Worm (Caenorhabditis elegans): ENCODE measurements around the gene dhcr-24.

dhcr-24 gene

DNA sequence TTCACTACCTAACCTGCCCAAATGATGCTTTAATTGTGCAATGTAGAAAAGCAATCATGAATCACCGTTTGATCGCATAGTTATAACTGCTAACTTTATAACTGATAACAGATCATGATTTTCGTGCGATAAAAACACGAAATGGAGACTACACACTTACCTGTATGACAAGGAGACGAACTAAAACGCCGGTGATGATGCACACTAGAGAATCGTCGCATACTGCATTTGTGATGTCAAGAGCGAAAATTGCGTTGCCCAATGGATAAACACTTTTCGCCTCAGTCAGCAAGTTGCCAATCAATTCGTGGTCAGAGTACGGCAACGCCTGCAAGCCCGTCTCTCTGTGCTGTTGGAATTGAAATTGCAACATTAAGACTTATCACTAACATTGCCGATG is 5.1 kb upstream of the dhcr-24 start (continued):
- TF ChIP-seq ztf-4 (tag; optimal IDR thresholded peaks at IDR 0.05), result no peak
- TF ChIP-seq vab-15 (tag; optimal IDR thresholded peaks at IDR 0.05), result no peak
- no peak for TF ChIP-seq lin-15B (tag; optimal IDR thresholded peaks at IDR 0.05)
- TF ChIP-seq pag-3 (tag; optimal IDR thresholded peaks at IDR 0.05; ENCODE audit: borderline replicate concordance, insufficient read depth), result no peak
- TF ChIP-seq F16B12.6 (tag; optimal IDR thresholded peaks at IDR 0.05), result no peak
- peak; percentile 91 for TF ChIP-seq elt-2 (tag; optimal IDR thresholded peaks at IDR 0.05)
- TF ChIP-seq ceh-90 (tag; optimal IDR thresholded peaks at IDR 0.05), result no peak
- no peak for TF ChIP-seq blmp-1 (tag; optimal IDR thresholded peaks at IDR 0.05)
- no peak for TF ChIP-seq C04F5.9 (tag; optimal IDR thresholded peaks at IDR 0.05)

- TF ChIP-seq elt-3 (tag; optimal IDR thresholded peaks at IDR 0.05) (peak in 5 of 6 experiments; percentile 62 to 93 (median 68)), lin-14 (GFP tag; optimal IDR thresholded peaks at IDR 0.05) (peak; percentile 63), alr-1 (tag; optimal IDR thresholded peaks at IDR 0.05; ENCODE audit: borderline replicate concordance) (no peak), ceh-8 (GFP tag; optimal IDR thresholded peaks at IDR 0.05) (no peak), blmp-1 (tag; optimal IDR thresholded peaks at IDR 0.05) (peak; percentile 28), snu-23 (GFP tag; optimal IDR thresholded peaks at IDR 0.05) (peak; percentile 30), mep-1 (tag; optimal IDR thresholded peaks at IDR 0.05) (peak; percentile 19), nhr-19 (GFP tag; conservative IDR thresholded peaks at IDR 0.05) (peak; percentile 53), Y116A8C.19 (tag; optimal IDR thresholded peaks at IDR 0.05; ENCODE audit: borderline replicate concordance) (no peak), nhr-12 (tag; optimal IDR thresholded peaks at IDR 0.05) (no peak), nhr-71 (tag; optimal IDR thresholded peaks at IDR 0.05) (peak; percentile 25), unc-86 (tag; optimal IDR thresholded peaks at IDR 0.05) (no peak), fkh-10 (GFP tag; optimal IDR thresholded peaks at IDR 0.05) (no peak), nhr-20 (tag; optimal IDR thresholded peaks at IDR 0.05) (peak; percentile 26), hlh-17 (GFP tag; optimal IDR thresholded peaks at IDR 0.05; ENCODE audit: borderline replicate concordance) (no peak), xbp-1 (tag; optimal IDR thresholded peaks at IDR 0.05) (no peak), ceh-82 (tag; optimal IDR thresholded peaks at IDR 0.05) (no peak), irx-1 (tag; optimal IDR thresholded peaks at IDR 0.05) (no peak), vab-15 (tag; optimal IDR thresholded peaks at IDR 0.05) (no peak), fkh-4 (tag; optimal IDR thresholded peaks at IDR 0.05; ENCODE audit: borderline replicate concordance) (no peak), jun-1 (tag; optimal IDR thresholded peaks at IDR 0.05) (no peak)
Measured at ce11 chrX:2567761-2568160, 3.8 kb upstream of the dhcr-24 start.

ce11 chrX:2565308-2565773 is 1.4 kb upstream of the dhcr-24 start, which contains the start of gene F52H2.15:
Gene F52H2.15, plus strand, starts transcription at chrX:2565358.
- peak; percentile 15 for TF ChIP-seq skn-1 (tag; optimal IDR thresholded peaks at IDR 0.05)
- no peak for TF ChIP-seq mab-9 (GFP tag; IDR thresholded peaks at IDR 0.05)
- TF ChIP-seq elt-2 (tag; optimal IDR thresholded peaks at IDR 0.05), result peak; percentile 59
- peak in 1 of 2 experiments; percentile 13 for TF ChIP-seq lin-35 (GFP tag; optimal IDR thresholded peaks at IDR 0.05)
- TF ChIP-seq nhr-85 (tag), result peak; percentile 35
- peak in 1 of 6 experiments; percentile 45 for TF ChIP-seq elt-3 (tag; optimal IDR thresholded peaks at IDR 0.05)
- no peak for TF ChIP-seq mep-1 (tag; optimal IDR thresholded peaks at IDR 0.05)
- peak; percentile 34 for TF ChIP-seq blmp-1 (tag; optimal IDR thresholded peaks at IDR 0.05)
- TF ChIP-seq hpl-2 (GFP tag; optimal IDR thresholded peaks at IDR 0.05), result no peak
- peak in 1 of 2 experiments; percentile 7 for TF ChIP-seq mdl-1 (tag; optimal IDR thresholded peaks at IDR 0.05)
- TF ChIP-seq lin-14 (GFP tag; optimal IDR thresholded peaks at IDR 0.05), result peak; percentile 63

DNA sequence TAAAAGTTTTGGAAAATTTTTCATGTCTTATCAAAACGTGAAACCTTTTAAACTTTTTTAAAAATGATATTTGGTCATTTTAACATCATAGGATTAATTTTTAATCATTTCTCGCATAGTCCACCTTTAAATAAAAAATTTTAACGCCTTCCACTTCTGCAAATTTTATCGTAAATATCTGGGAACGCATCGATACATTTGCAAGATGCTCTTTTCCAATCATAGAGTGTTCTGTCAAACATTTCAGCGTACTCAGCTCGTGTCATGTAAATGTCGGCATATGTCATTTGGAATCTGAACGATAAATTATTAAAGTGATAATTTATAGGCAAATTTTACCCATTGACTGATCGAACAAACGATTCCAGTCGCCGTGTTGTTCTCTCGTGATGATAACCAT is 4.0 kb downstream of the dhcr-24 start, which contains the start of gene F52H2.5:
Gene F52H2.5 (minus strand): TSS at position 101 of the 400 bp plus-strand sequence.
- TF ChIP-seq C34B4.2 (tag; optimal IDR thresholded peaks at IDR 0.05), result no peak
- no peak for TF ChIP-seq ceh-8 (GFP tag; optimal IDR thresholded peaks at IDR 0.05)
- no peak for TF ChIP-seq ztf-11 (tag; optimal IDR thresholded peaks at IDR 0.05)
- TF ChIP-seq fos-1 (tag; optimal IDR thresholded peaks at IDR 0.05), result no peak
- no peak for TF ChIP-seq ceh-88 (GFP tag; IDR thresholded peaks at IDR 0.05)
- TF ChIP-seq efl-1 (optimal IDR thresholded peaks at IDR 0.05), result no peak
- no peak for TF ChIP-seq efl-1 (GFP tag; optimal IDR thresholded peaks at IDR 0.05 in 1 of 2)
- TF ChIP-seq egl-13 (tag; optimal IDR thresholded peaks at IDR 0.05), result no peak
- no peak for TF ChIP-seq blmp-1 (tag; optimal IDR thresholded peaks at IDR 0.05)
- TF ChIP-seq nhr-237 (tag; optimal IDR thresholded peaks at IDR 0.05), result no peak
- TF ChIP-seq aha-1 (tag; optimal IDR thresholded peaks at IDR 0.05), result no peak
- no peak for TF ChIP-seq dsc-1 (tag; optimal IDR thresholded peaks at IDR 0.05)
- TF ChIP-seq swsn-7 (tag; optimal IDR thresholded peaks at IDR 0.05), result no peak
- no peak for TF ChIP-seq unc-98 (GFP tag; IDR thresholded peaks at IDR 0.05)

All from whole organism, L1 larva.